Worm (Caenorhabditis elegans): ENCODE data around the gene aptf-1.

Gene aptf-1

DNA sequence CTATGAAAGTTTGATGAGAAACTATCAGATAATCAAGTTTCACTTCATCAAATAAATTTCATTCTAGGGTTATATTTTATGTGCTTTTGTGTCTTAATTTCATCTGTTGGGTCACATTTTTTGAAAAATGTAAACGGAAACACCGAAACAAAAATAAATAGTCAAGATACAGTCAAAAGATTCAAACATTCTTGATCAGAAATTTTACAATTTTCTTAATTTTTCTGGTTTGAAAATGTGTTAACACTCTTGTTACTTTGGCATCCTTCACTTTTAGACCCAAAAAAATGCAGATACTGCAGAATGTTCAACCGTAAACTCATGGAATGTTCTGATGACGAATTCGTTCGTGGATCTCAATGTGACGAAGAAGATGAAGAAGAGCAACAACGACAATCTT is at the start of gene aptf-1:
aptf-1 (plus strand) TSS at position 301 of the 400 bp plus-strand sequence.
- TF ChIP-seq fkh-6 (tag; optimal IDR thresholded peaks at IDR 0.05): no peak

DNA sequence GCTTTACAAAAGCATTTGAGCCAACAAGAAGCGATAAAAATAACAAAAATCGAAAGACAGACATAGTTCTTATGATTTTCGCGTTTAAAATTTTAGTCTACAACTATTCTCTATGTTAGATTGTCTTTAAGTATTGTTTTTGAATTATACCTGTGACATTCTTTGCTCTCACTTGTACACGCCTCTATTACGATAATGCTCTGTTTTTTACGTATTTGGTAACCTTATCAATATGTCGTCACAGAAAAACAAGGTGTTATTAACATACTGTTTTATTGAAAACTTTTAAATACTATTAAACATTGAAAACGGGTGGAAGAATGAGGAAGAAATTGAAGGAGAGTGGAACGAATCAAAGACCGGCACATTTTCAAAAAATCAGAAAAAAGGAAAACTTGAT is 47.5 kb upstream of the aptf-1 start, which contains the start of gene spp-11:
spp-11 (minus strand) TSS at position 101 of the 400 bp plus-strand sequence.
- TF ChIP-seq hlh-6 (tag; optimal IDR thresholded peaks at IDR 0.05) (no peak), unc-55 (GFP tag; optimal IDR thresholded peaks at IDR 0.05) (no peak), pag-3 (tag; optimal IDR thresholded peaks at IDR 0.05; ENCODE audit: borderline replicate concordance) (no peak)

DNA sequence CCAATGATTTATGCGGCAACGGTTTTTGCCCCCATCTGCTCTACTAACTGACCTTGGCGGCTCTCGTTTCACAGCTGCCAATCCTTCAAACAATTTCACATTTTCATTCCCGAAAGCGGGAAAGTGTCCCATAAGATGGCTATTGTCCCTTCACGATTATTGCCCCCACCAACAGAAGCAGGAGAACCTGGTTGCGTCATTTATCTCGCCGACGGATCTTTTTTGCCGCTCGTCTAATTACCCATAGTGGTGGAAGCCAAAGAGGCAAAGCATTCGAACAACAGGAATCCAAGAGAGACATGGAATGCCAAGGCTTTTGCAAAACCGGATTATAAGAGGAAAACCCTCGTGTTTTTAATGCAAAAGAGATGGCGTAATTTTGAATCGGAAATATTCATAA is 45.7 kb upstream of the aptf-1 start:
- peak; percentile 60 for TF ChIP-seq ceh-31 (tag; optimal IDR thresholded peaks at IDR 0.05)
- TF ChIP-seq nhr-232 (tag; optimal IDR thresholded peaks at IDR 0.05): no peak
- TF ChIP-seq syd-9 (tag; optimal IDR thresholded peaks at IDR 0.05): no peak
- TF ChIP-seq elt-4 (tag; optimal IDR thresholded peaks at IDR 0.05): no peak
- TF ChIP-seq rnt-1 (tag; optimal IDR thresholded peaks at IDR 0.05): peak; percentile 35
- TF ChIP-seq pag-3 (tag; optimal IDR thresholded peaks at IDR 0.05; ENCODE audit: borderline replicate concordance): no peak

- no peak for TF ChIP-seq nhr-11 (tag; optimal IDR thresholded peaks at IDR 0.05)
- no peak for TF ChIP-seq dve-1 (tag; optimal IDR thresholded peaks at IDR 0.05)
Measured at ce11 chrII:6410181-6410580, 44.6 kb upstream of the aptf-1 start, which contains the start of gene T25D10.4. Gene T25D10.4, minus strand, starts transcription at chrII:6410281.

DNA sequence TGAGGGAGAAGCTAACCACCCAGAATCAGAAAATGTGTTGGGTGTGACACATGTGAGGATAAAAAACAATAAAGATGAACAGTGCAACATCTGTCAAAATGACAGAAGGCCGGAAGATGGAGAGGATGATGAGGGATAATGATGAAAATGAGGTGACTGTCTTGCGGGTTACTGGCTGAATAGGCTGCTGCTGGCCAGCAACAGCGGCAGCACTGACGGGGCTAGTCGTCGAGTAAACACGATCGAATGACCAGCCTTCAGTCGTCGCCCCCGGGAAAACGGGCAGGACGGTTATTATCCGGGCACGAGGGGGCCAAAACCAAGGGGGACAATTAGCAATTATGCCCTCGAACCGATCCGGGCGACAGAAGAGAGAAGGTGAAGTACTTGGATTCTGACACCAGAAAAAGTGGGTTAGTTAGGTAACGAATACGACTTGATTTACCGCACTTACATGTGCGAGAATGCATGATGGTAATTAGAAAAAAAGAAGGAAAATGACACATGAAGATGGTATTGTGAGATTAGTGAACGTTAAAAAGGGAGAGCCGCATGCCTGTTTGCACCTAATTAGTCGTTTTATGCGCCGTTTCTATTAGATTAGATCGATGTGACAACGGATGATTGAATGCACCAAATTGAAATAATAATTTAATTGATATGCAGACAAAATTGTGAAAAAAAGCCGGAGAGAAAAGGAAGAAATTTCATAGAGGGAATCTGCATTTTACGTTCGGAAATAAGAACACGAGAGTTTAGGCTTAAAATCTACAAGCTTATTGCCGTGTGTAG is 42.9 kb upstream of the aptf-1 start:
- peak; percentile 4 for TF ChIP-seq fkh-6 (tag; optimal IDR thresholded peaks at IDR 0.05)
- TF ChIP-seq sdc-2 (tag; optimal IDR thresholded peaks at IDR 0.05): peak; percentile 13
- TF ChIP-seq ceh-31 (tag; optimal IDR thresholded peaks at IDR 0.05): peak; percentile 83
- TF ChIP-seq ceh-18 (tag; optimal IDR thresholded peaks at IDR 0.05): peak; percentile 9
- TF ChIP-seq ref-2 (tag; optimal IDR thresholded peaks at IDR 0.05): peak; percentile 14
- no peak for TF ChIP-seq elt-2 (tag; optimal IDR thresholded peaks at IDR 0.05)
- TF ChIP-seq pat-9 (tag; optimal IDR thresholded peaks at IDR 0.05): no peak
- TF ChIP-seq ceh-2 (tag; optimal IDR thresholded peaks at IDR 0.05): peak; percentile 20
- no peak for TF ChIP-seq ceh-45 (GFP tag; IDR thresholded peaks at IDR 0.05)
- TF ChIP-seq tbx-2 (tag; optimal IDR thresholded peaks at IDR 0.05): peak; percentile 48
- peak; percentile 55 for TF ChIP-seq unc-42 (tag; optimal IDR thresholded peaks at IDR 0.05)

- no peak for TF ChIP-seq ceh-6 (GFP tag; optimal IDR thresholded peaks at IDR 0.05)
- TF ChIP-seq elt-2 (tag; optimal IDR thresholded peaks at IDR 0.05): peak; percentile 76
Measured at ce11 chrII:6413788-6414187, 41.0 kb upstream of the aptf-1 start.

ce11 chrII:6417999-6418398 is 36.8 kb upstream of the aptf-1 start:
- TF ChIP-seq unc-42 (tag; optimal IDR thresholded peaks at IDR 0.05): no peak
- peak; percentile 39 for TF ChIP-seq ceh-31 (tag; optimal IDR thresholded peaks at IDR 0.05)
- no peak for TF ChIP-seq fkh-10 (GFP tag; optimal IDR thresholded peaks at IDR 0.05)
- peak; percentile 34 for TF ChIP-seq ceh-34 (tag; optimal IDR thresholded peaks at IDR 0.05)
- TF ChIP-seq elt-2 (tag; optimal IDR thresholded peaks at IDR 0.05): peak; percentile 3
- peak; percentile 46 for TF ChIP-seq tbx-2 (tag; optimal IDR thresholded peaks at IDR 0.05)
- TF ChIP-seq ref-2 (tag; optimal IDR thresholded peaks at IDR 0.05): peak; percentile 49
- no peak for TF ChIP-seq Y22D7AL.16 (tag; optimal IDR thresholded peaks at IDR 0.05)

ce11 chrII:6419163-6419562 is 35.6 kb upstream of the aptf-1 start:
- TF ChIP-seq ceh-14 (tag; optimal IDR thresholded peaks at IDR 0.05) (no peak), hlh-8 (tag; optimal IDR thresholded peaks at IDR 0.05) (no peak), F13H6.1 (tag; optimal IDR thresholded peaks at IDR 0.05) (no peak), ceh-34 (tag; optimal IDR thresholded peaks at IDR 0.05) (no peak), ceh-45 (GFP tag; IDR thresholded peaks at IDR 0.05) (no peak), gmeb-2 (tag; optimal IDR thresholded peaks at IDR 0.05) (no peak), ets-4 (tag; optimal IDR thresholded peaks at IDR 0.05) (no peak), ztf-16 (tag; optimal IDR thresholded peaks at IDR 0.05) (no peak), lin-11 (tag; optimal IDR thresholded peaks at IDR 0.05) (no peak), hlh-15 (tag; optimal IDR thresholded peaks at IDR 0.05) (no peak), pat-9 (tag; optimal IDR thresholded peaks at IDR 0.05) (no peak), pax-1 (tag; optimal IDR thresholded peaks at IDR 0.05) (no peak), ama-1 (optimal IDR thresholded peaks at IDR 0.05) (no peak), mec-3 (tag; optimal IDR thresholded peaks at IDR 0.05; ENCODE audit: borderline replicate concordance) (no peak)

Measured in whole organism, late embryonic.